Fruit fly (Drosophila melanogaster) whole organism, embryonic: ENCODE data around the gene Pdfr.

Experiments
- Antp ChIP-seq: fragments of 200-800 bp; sonication (Bioruptor generic); optimal IDR thresholded peaks from 3 replicates; lab custom pipeline; 2016; ENCODE audit warnings: missing biosample characterization, missing genetic modification characterization
- Bgb ChIP-seq: fragments of 200-800 bp; sonication (Bioruptor generic); IDR thresholded peaks from 2 replicates; pipeline ENCODE4 v1.3.6; 2022; ENCODE audit warnings: missing biosample characterization, missing genetic modification characterization; ENCODE audit not compliant: partially characterized antibody
- CG10147 ChIP-seq: fragments of 200-800 bp; sonication (Bioruptor generic); optimal IDR thresholded peaks from 2 replicates; lab custom pipeline; 2019; ENCODE audit warnings: missing biosample characterization, mild to moderate bottlenecking, missing genetic modification characterization, moderate library complexity
- CG10979 ChIP-seq: fragments of 200-800 bp; sonication (Bioruptor generic); optimal IDR thresholded peaks from 2 replicates; lab custom pipeline; 2018; ENCODE audit warnings: missing biosample characterization, mild to moderate bottlenecking, missing genetic modification characterization, moderate library complexity
- CG1529 ChIP-seq: fragments of 200-800 bp; sonication (Bioruptor generic); optimal IDR thresholded peaks from 3 replicates; lab custom pipeline; 2018; ENCODE audit warnings: missing biosample characterization, missing genetic modification characterization
- CG16863 ChIP-seq: fragments of 200-800 bp; sonication (Bioruptor generic); optimal IDR thresholded peaks from 3 replicates; lab custom pipeline; 2016; ENCODE audit warnings: missing biosample characterization, missing genetic modification characterization
- CG17186 ChIP-seq: fragments of 200-800 bp; sonication (Bioruptor generic); optimal IDR thresholded peaks from 3 replicates; lab custom pipeline; 2017; ENCODE audit warnings: missing biosample characterization, missing genetic modification reagents, missing genetic modification characterization
- CG17912 ChIP-seq: fragments of 200-800 bp; sonication (Bioruptor generic); optimal IDR thresholded peaks from 2 replicates; lab custom pipeline; 2018; ENCODE audit warnings: missing biosample characterization, mild to moderate bottlenecking, missing genetic modification characterization
- CG18619 ChIP-seq: fragments of 200-800 bp; sonication (Bioruptor generic); optimal IDR thresholded peaks from 3 replicates; lab custom pipeline; 2017; ENCODE audit warnings: missing biosample characterization, mild to moderate bottlenecking, missing genetic modification characterization
- CG18764 ChIP-seq: fragments of 200-800 bp; sonication (Bioruptor generic); optimal IDR thresholded peaks from 3 replicates; lab custom pipeline; 2016; ENCODE audit warnings: missing biosample characterization, missing genetic modification characterization
- CG2889 ChIP-seq: fragments of 200-800 bp; sonication (Bioruptor generic); IDR thresholded peaks from 3 replicates; pipeline ENCODE4 v1.3.6; 2022; ENCODE audit warnings: missing biosample characterization, missing genetic modification characterization
- CG34376 ChIP-seq: fragments of 200-800 bp; sonication (Bioruptor generic); optimal IDR thresholded peaks from 2 replicates; lab custom pipeline; 2018; ENCODE audit warnings: missing biosample characterization, mild to moderate bottlenecking, missing genetic modification characterization
- CG6175 ChIP-seq: fragments of 200-800 bp; sonication (Bioruptor generic); IDR thresholded peaks from 3 replicates; pipeline ENCODE4 v1.3.6; 2022; ENCODE audit warnings: missing biosample characterization, missing genetic modification characterization
- CG6654 ChIP-seq: fragments of 200-800 bp; sonication (Bioruptor generic); optimal IDR thresholded peaks from 2 replicates; lab custom pipeline; 2017; ENCODE audit warnings: missing biosample characterization, mild to moderate bottlenecking, missing genetic modification characterization
- CG8290 ChIP-seq, 3 experiments: fragments of 200-800 bp; sonication (Bioruptor generic); optimal IDR thresholded peaks; 2 replicates each; lab custom pipeline; 2016 to 2019; ENCODE audit warnings: missing biosample characterization in 3 of 3, missing genetic modification characterization in 3 of 3, mild to moderate bottlenecking in 2 of 3, moderate library complexity in 1 of 3
- CG8924 ChIP-seq: fragments of 200-800 bp; optimal IDR thresholded peaks from 3 replicates; lab custom pipeline; 2019; ENCODE audit warnings: missing biosample characterization, mild to moderate bottlenecking, missing genetic modification characterization, moderate library complexity
- D19A ChIP-seq: fragments of 200-800 bp; optimal IDR thresholded peaks from 3 replicates; lab custom pipeline; 2019; ENCODE audit warnings: missing biosample characterization, mild to moderate bottlenecking, missing genetic modification characterization, moderate library complexity
- Elba2 ChIP-seq: fragments of 200-800 bp; sonication (Bioruptor generic); optimal IDR thresholded peaks from 3 replicates; lab custom pipeline; 2016; ENCODE audit warnings: missing biosample characterization, missing genetic modification characterization
- Hand ChIP-seq: fragments of 200-800 bp; sonication (Bioruptor generic); optimal IDR thresholded peaks from 2 replicates; lab custom pipeline; 2017; ENCODE audit warnings: mild to moderate bottlenecking, missing biosample characterization, missing genetic modification reagents, missing genetic modification characterization
- Hr3 ChIP-seq: fragments of 200-800 bp; sonication (Bioruptor generic); optimal IDR thresholded peaks from 3 replicates; lab custom pipeline; 2016; ENCODE audit warnings: missing biosample characterization, missing genetic modification characterization
- Meics ChIP-seq: fragments of 200-800 bp; sonication (Bioruptor generic); optimal IDR thresholded peaks from 2 replicates; lab custom pipeline; 2017; ENCODE audit warnings: missing biosample characterization, mild to moderate bottlenecking, missing genetic modification characterization
- Sox100B ChIP-seq: fragments of 200-800 bp; sonication (Bioruptor generic); optimal IDR thresholded peaks from 3 replicates; lab custom pipeline; 2018; ENCODE audit warnings: missing biosample characterization, mild to moderate bottlenecking, missing genetic modification characterization
- Taf1 ChIP-seq: fragments of 200-800 bp; sonication (Bioruptor generic); IDR thresholded peaks from 2 replicates; pipeline ENCODE4 v1.3.6; 2022; ENCODE audit warnings: missing biosample characterization, missing genetic modification characterization
- ac ChIP-seq: fragments of 200-800 bp; sonication (Bioruptor generic); optimal IDR thresholded peaks from 3 replicates; lab custom pipeline; 2017; ENCODE audit warnings: missing biosample characterization, mild to moderate bottlenecking, missing genetic modification characterization
- bbx ChIP-seq: fragments of 200-800 bp; sonication (Bioruptor generic); IDR thresholded peaks from 2 replicates; pipeline ENCODE4 v1.3.6; 2022; ENCODE audit warnings: missing biosample characterization, missing genetic modification characterization; ENCODE audit not compliant: partially characterized antibody
- bcd ChIP-seq: fragments of 200-800 bp; sonication (Bioruptor generic); optimal IDR thresholded peaks from 2 replicates; lab custom pipeline; 2017; ENCODE audit warnings: missing biosample characterization, mild to moderate bottlenecking, missing genetic modification characterization
- cad ChIP-seq: fragments of >200 bp; optimal IDR thresholded peaks from 2 replicates; lab custom pipeline; 2017; ENCODE audit warnings: missing biosample characterization, missing genetic modification characterization
- chn ChIP-seq: fragments of 200-800 bp; sonication (Bioruptor generic); optimal IDR thresholded peaks from 2 replicates; lab custom pipeline; 2016; ENCODE audit warnings: missing biosample characterization, missing genetic modification characterization
- dan ChIP-seq: fragments of 200-800 bp; sonication (Bioruptor generic); IDR thresholded peaks from 2 replicates; pipeline ENCODE4 v1.3.6; 2022; ENCODE audit warnings: missing biosample characterization, missing genetic modification characterization
- disco-r ChIP-seq: fragments of 200-800 bp; sonication (Bioruptor generic); optimal IDR thresholded peaks from 2 replicates; lab custom pipeline; 2016; ENCODE audit warnings: missing biosample characterization, missing genetic modification characterization
- dmrt99B ChIP-seq: fragments of 200-800 bp; sonication (Bioruptor generic); optimal IDR thresholded peaks from 2 replicates; lab custom pipeline; 2018; ENCODE audit warnings: missing biosample characterization, mild to moderate bottlenecking, missing genetic modification characterization, moderate library complexity
- ewg ChIP-seq: fragments of 200-800 bp; sonication (Bioruptor generic); optimal IDR thresholded peaks from 3 replicates; lab custom pipeline; 2017; ENCODE audit warnings: mild to moderate bottlenecking, missing biosample characterization, missing genetic modification reagents, missing genetic modification characterization
- exex ChIP-seq: fragments of 200-800 bp; sonication (Bioruptor generic); optimal IDR thresholded peaks from 4 replicates; lab custom pipeline; 2018; ENCODE audit warnings: missing biosample characterization, mild to moderate bottlenecking, missing genetic modification characterization, moderate library complexity
- fd102C ChIP-seq: fragments of 200-800 bp; sonication (Bioruptor generic); optimal IDR thresholded peaks from 2 replicates; lab custom pipeline; 2018; ENCODE audit warnings: missing biosample characterization, mild to moderate bottlenecking, missing genetic modification characterization, moderate library complexity
- gce ChIP-seq: fragments of 200-800 bp; sonication (Bioruptor generic); IDR thresholded peaks from 3 replicates; pipeline ENCODE4 v1.3.6; 2022; ENCODE audit warnings: missing biosample characterization, missing genetic modification characterization
- gem ChIP-seq: fragments of 200-800 bp; sonication (Bioruptor generic); optimal IDR thresholded peaks from 2 replicates; lab custom pipeline; 2019; ENCODE audit warnings: missing biosample characterization, mild to moderate bottlenecking, missing genetic modification characterization, moderate library complexity
- gsb-n ChIP-seq: fragments of 200-800 bp; sonication (Bioruptor generic); optimal IDR thresholded peaks from 3 replicates; lab custom pipeline; 2018; ENCODE audit warnings: missing biosample characterization, mild to moderate bottlenecking, missing genetic modification characterization
- hth ChIP-seq: fragments of >200 bp; optimal IDR thresholded peaks from 2 replicates; lab custom pipeline; 2017; ENCODE audit warnings: inconsistent platforms
- ken ChIP-seq: fragments of 200-800 bp; sonication (Bioruptor generic); IDR thresholded peaks from 3 replicates; pipeline ENCODE4 v1.3.6; 2022; ENCODE audit warnings: missing biosample characterization, missing genetic modification characterization
- kni ChIP-seq: fragments of 200-800 bp; sonication (Bioruptor generic); optimal IDR thresholded peaks from 3 replicates; lab custom pipeline; 2017; ENCODE audit warnings: mild to moderate bottlenecking, missing biosample characterization, missing genetic modification reagents, missing genetic modification characterization
- lov ChIP-seq, 2 experiments: fragments of 200-800 bp in 1 of 2; fragments of >200 bp in 1 of 2; sonication (Bioruptor generic) in 1 of 2; IDR thresholded peaks in 1 of 2; optimal IDR thresholded peaks in 1 of 2; 2 replicates in 1 of 2; 3 replicates in 1 of 2; pipeline versions ENCODE4 v1.3.6 to Lab custom; 2017 to 2022; ENCODE audit warnings: missing biosample characterization in 1 of 2, missing genetic modification characterization in 1 of 2
- mam ChIP-seq: fragments of 200-800 bp; sonication (Bioruptor generic); optimal IDR thresholded peaks from 3 replicates; lab custom pipeline; 2016; ENCODE audit warnings: missing biosample characterization, missing genetic modification characterization
- mld ChIP-seq: fragments of 200-800 bp; sonication (Bioruptor generic); IDR thresholded peaks from 3 replicates; pipeline ENCODE4 v1.3.6; 2022; ENCODE audit warnings: missing biosample characterization, missing genetic modification characterization; ENCODE audit not compliant: partially characterized antibody
- nerfin-1 ChIP-seq: fragments of 200-800 bp; sonication (Bioruptor generic); optimal IDR thresholded peaks from 3 replicates; lab custom pipeline; 2019; ENCODE audit warnings: missing biosample characterization, mild to moderate bottlenecking, missing genetic modification characterization, moderate library complexity
- phol ChIP-seq: fragments of 200-800 bp; sonication (Bioruptor generic); optimal IDR thresholded peaks from 3 replicates; lab custom pipeline; 2018; ENCODE audit warnings: missing biosample characterization, mild to moderate bottlenecking, missing genetic modification characterization, moderate library complexity
- psq ChIP-seq: fragments of 200-800 bp; sonication (Bioruptor generic); optimal IDR thresholded peaks from 2 replicates; lab custom pipeline; 2017; ENCODE audit warnings: missing biosample characterization, missing genetic modification characterization
- ro ChIP-seq: fragments of 200-800 bp; sonication (Bioruptor generic); IDR thresholded peaks from 2 replicates; pipeline ENCODE4 v1.3.6; 2022; ENCODE audit warnings: missing biosample characterization, missing genetic modification characterization
- sens-2 ChIP-seq: fragments of 200-800 bp; sonication (Bioruptor generic); IDR thresholded peaks from 2 replicates; pipeline ENCODE4 v1.3.6; 2022; ENCODE audit warnings: missing biosample characterization, missing genetic modification characterization
- sisA ChIP-seq: fragments of 200-800 bp; sonication (Bioruptor generic); IDR thresholded peaks from 2 replicates; pipeline ENCODE4 v1.3.6; 2022; ENCODE audit warnings: missing biosample characterization, missing genetic modification characterization
- vvl ChIP-seq: fragments of 200-800 bp; sonication (Bioruptor generic); IDR thresholded peaks from 2 replicates; pipeline ENCODE4 v1.3.6; 2022; ENCODE audit warnings: missing biosample characterization, missing genetic modification characterization

Pdfr gene

dm6 chrX:2593753-2594096 lies 41.7 kb downstream of the Pdfr start (continued):
- TF ChIP-seq CG2889 (peak; percentile 93), ewg (peak; percentile 75), Hr3 (peak; percentile 84), CG8290 (GFP tag; optimal IDR thresholded peaks at IDR 0.05; lab: Kevin White, UChicago) (peak; percentile 46), CG8290 (tag; optimal IDR thresholded peaks at IDR 0.05; lab: Kevin White, UChicago) (peak in 1 of 2 experiments; percentile 99), Bgb (GFP tag; lab: Robert Waterston, UW) (no peak), dan (GFP tag; lab: Robert Waterston, UW) (peak; percentile 63), bcd (GFP tag; lab: Kevin White, UChicago) (peak; percentile 92), CG34376 (GFP tag; lab: Kevin White, UChicago) (peak; percentile 91), Taf1 (GFP tag; lab: Robert Waterston, UW) (peak; percentile 94), gsb-n (peak; percentile 29), Antp (GFP tag; lab: Kevin White, UChicago) (peak; percentile 97), ro (GFP tag; lab: Robert Waterston, UW) (peak; percentile 71), nerfin-1 (tag; lab: Kevin White, UChicago) (peak; percentile 66), kni (GFP tag; lab: Kevin White, UChicago) (no peak), CG8924 (peak; percentile 85), CG17912 (GFP tag; lab: Kevin White, UChicago) (no peak), CG17186 (peak; percentile 47), CG6175 (GFP tag; lab: Robert Waterston, UW) (peak; percentile 93), D19A (tag; lab: Kevin White, UChicago) (peak; percentile 78), CG6654 (GFP tag; lab: Kevin White, UChicago) (peak; percentile 71), CG10979 (tag; lab: Kevin White, UChicago) (peak; percentile 77), fd102C (GFP tag; lab: Kevin White, UChicago) (no peak), CG18764 (peak; percentile 76), bbx (no peak), CG10147 (GFP tag; lab: Kevin White, UChicago) (peak; percentile 73), exex (tag; lab: Kevin White, UChicago) (peak; percentile 83), phol (tag; lab: Kevin White, UChicago) (peak; percentile 80), psq (no peak), ken (GFP tag; lab: Robert Waterston, UW) (peak; percentile 91), cad (GFP tag; lab: Kevin White, UChicago) (no peak), Hand (peak; percentile 92), sisA (GFP tag; lab: Robert Waterston, UW) (peak; percentile 95), disco-r (GFP tag; lab: Kevin White, UChicago) (peak; percentile 64), gem (tag; lab: Kevin White, UChicago) (peak; percentile 87), hth (lab: Kevin White, UChicago) (no peak), CG16863 (GFP tag; lab: Kevin White, UChicago) (peak; percentile 84), Sox100B (no peak), gce (GFP tag; lab: Robert Waterston, UW) (peak; percentile 94), chn (GFP tag; lab: Kevin White, UChicago) (peak; percentile 79), CG18619 (GFP tag; lab: Kevin White, UChicago) (peak; percentile 87), dmrt99B (tag; lab: Kevin White, UChicago) (peak; percentile 92), Elba2 (GFP tag; lab: Kevin White, UChicago) (peak; percentile 7), Meics (GFP tag; lab: Kevin White, UChicago) (peak; percentile 95), mam (GFP tag; lab: Kevin White, UChicago) (peak; percentile 97), mld (GFP tag; lab: Robert Waterston, UW) (no peak), lov (optimal IDR thresholded peaks at IDR 0.05; lab: Kevin White, UChicago) (no peak), lov (GFP tag; IDR thresholded peaks at IDR 0.05; lab: Robert Waterston, UW) (peak; percentile 85; the same call in 2 of the 3 replicates), CG1529 (GFP tag; lab: Kevin White, UChicago) (peak; percentile 58), sens-2 (GFP tag; lab: Robert Waterston, UW) (peak; percentile 87), ac (peak; percentile 36), vvl (GFP tag; lab: Robert Waterston, UW) (peak; percentile 97)
